Worm (Caenorhabditis elegans): ENCODE results near the gene act-5.

Gene act-5

ce11 chrIII:13606016-13606530, at the start of gene act-5:
Gene act-5 (minus strand): TSS chrIII:13606066.
- TF ChIP-seq aha-1 (tag) (peak; percentile 94), ces-1 (GFP tag; optimal IDR thresholded peaks at IDR 0.05) (no peak), mdl-1 (tag; optimal IDR thresholded peaks at IDR 0.05) (no peak), jun-1 (tag; optimal IDR thresholded peaks at IDR 0.05) (no peak), dmd-9 (GFP tag; IDR thresholded peaks at IDR 0.05) (no peak), zip-11 (GFP tag; IDR thresholded peaks at IDR 0.05) (no peak), fkh-10 (GFP tag; optimal IDR thresholded peaks at IDR 0.05) (no peak), unc-62 (GFP tag; optimal IDR thresholded peaks at IDR 0.05 in 1 of 2) (peak in 1 of 2 experiments; percentile 93), unc-62 (tag; optimal IDR thresholded peaks at IDR 0.05) (no peak), ceh-82 (tag; optimal IDR thresholded peaks at IDR 0.05) (no peak), F10B5.3 (tag; optimal IDR thresholded peaks at IDR 0.05) (no peak), cey-2 (tag; optimal IDR thresholded peaks at IDR 0.05; ENCODE audit: borderline replicate concordance, insufficient read depth) (no peak), mes-2 (tag; optimal IDR thresholded peaks at IDR 0.05; ENCODE audit: poor library complexity, severe bottlenecking) (no peak), tag-97 (GFP tag; IDR thresholded peaks at IDR 0.05) (no peak), lin-15B (tag; optimal IDR thresholded peaks at IDR 0.05) (no peak), egl-27 (tag; optimal IDR thresholded peaks at IDR 0.05) (no peak), hif-1 (tag; optimal IDR thresholded peaks at IDR 0.05) (peak in 1 of 2 experiments; percentile 26), nhr-42 (GFP tag; IDR thresholded peaks at IDR 0.05) (no peak), snpc-4 (tag; optimal IDR thresholded peaks at IDR 0.05) (no peak), nhr-11 (tag; optimal IDR thresholded peaks at IDR 0.05) (no peak), nhr-111 (GFP tag; optimal IDR thresholded peaks at IDR 0.05) (no peak), madf-9 (GFP tag; conservative IDR thresholded peaks at IDR 0.05) (no peak), mdt-29 (GFP tag; IDR thresholded peaks at IDR 0.05) (0 out of 2 replicates have a peak, but pooled peaks have one; percentile 31), ZK546.5 (tag; optimal IDR thresholded peaks at IDR 0.05) (no peak), lin-39 (tag; optimal IDR thresholded peaks at IDR 0.05) (no peak), T26A8.4 (GFP tag; IDR thresholded peaks at IDR 0.05) (no peak), daf-19 (GFP tag; conservative IDR thresholded peaks at IDR 0.05) (no peak), nhr-237 (tag; optimal IDR thresholded peaks at IDR 0.05) (no peak), hmg-1.1 (GFP tag; IDR thresholded peaks at IDR 0.05) (no peak), Y105C5A.15 (GFP tag; IDR thresholded peaks at IDR 0.05) (no peak; the same call in 1 of the 2 replicates), nhr-25 (tag; optimal IDR thresholded peaks at IDR 0.05; ENCODE audit: borderline replicate concordance, insufficient read depth) (no peak), zfp-3 (GFP tag; conservative IDR thresholded peaks at IDR 0.05) (no peak), spr-1 (tag; optimal IDR thresholded peaks at IDR 0.05) (no peak), saeg-2 (GFP tag; IDR thresholded peaks at IDR 0.05) (no peak), ceh-20 (GFP tag; IDR thresholded peaks at IDR 0.05) (no peak), unc-130 (GFP tag; optimal IDR thresholded peaks at IDR 0.05) (no peak), arid-1 (GFP tag; conservative IDR thresholded peaks at IDR 0.05) (no peak), fos-1 (tag; optimal IDR thresholded peaks at IDR 0.05) (no peak), Y75B8A.6 (GFP tag; IDR thresholded peaks at IDR 0.05) (no peak), zip-2 (tag; optimal IDR thresholded peaks at IDR 0.05) (no peak), sdz-12 (GFP tag; optimal IDR thresholded peaks at IDR 0.05) (no peak), D1046.2 (GFP tag; IDR thresholded peaks at IDR 0.05) (no peak), skn-1 (tag; optimal IDR thresholded peaks at IDR 0.05) (no peak), nhr-76 (tag; optimal IDR thresholded peaks at IDR 0.05) (no peak), set-16 (GFP tag; IDR thresholded peaks at IDR 0.05) (no peak), T20F7.1 (GFP tag; optimal IDR thresholded peaks at IDR 0.05) (no peak), nhr-6 (tag; optimal IDR thresholded peaks at IDR 0.05) (no peak), daf-12 (tag; optimal IDR thresholded peaks at IDR 0.05) (no peak), ztf-7 (tag; optimal IDR thresholded peaks at IDR 0.05) (no peak), gei-8 (GFP tag; optimal IDR thresholded peaks at IDR 0.05) (no peak), Y48G9A.11 (GFP tag; IDR thresholded peaks at IDR 0.05) (no peak), aly-2 (tag; optimal IDR thresholded peaks at IDR 0.05) (no peak)

All from whole organism, L4 larva.